Worm (Caenorhabditis elegans) whole organism, L1 larva: ENCODE data around the gene C17F4.11.

Experiments used
- alr-1 ChIP-seq: fragments of 200-800 bp; sonication (Bioruptor generic); optimal IDR thresholded peaks from 2 replicates; lab custom pipeline; 2018; ENCODE audit warnings: borderline replicate concordance, mild to moderate bottlenecking, missing genetic modification characterization, missing compliant biosample characterization
- blmp-1 ChIP-seq: fragments of 150-350 bp; optimal IDR thresholded peaks from 2 replicates; lab custom pipeline; 2014; ENCODE audit warnings: missing biosample characterization, missing genetic modification characterization
- nhr-28 ChIP-seq: fragments of 150-350 bp; optimal IDR thresholded peaks from 2 replicates; lab custom pipeline; 2014; ENCODE audit warnings: missing biosample characterization, missing genetic modification characterization
- unc-98 ChIP-seq: fragments of 200-800 bp; sonication (Bioruptor generic); IDR thresholded peaks from 2 replicates; pipeline ENCODE4 v1.3.6; 2022; ENCODE audit warnings: missing genetic modification characterization, missing compliant biosample characterization
- ztf-11 ChIP-seq, 2 experiments: sonication (generic microtip); optimal IDR thresholded peaks; 2 replicates each; lab custom pipeline; 2016 to 2017; ENCODE audit warnings: missing genetic modification characterization in 2 of 2, missing biosample characterization in 1 of 2, missing compliant biosample characterization in 1 of 2

DNA sequence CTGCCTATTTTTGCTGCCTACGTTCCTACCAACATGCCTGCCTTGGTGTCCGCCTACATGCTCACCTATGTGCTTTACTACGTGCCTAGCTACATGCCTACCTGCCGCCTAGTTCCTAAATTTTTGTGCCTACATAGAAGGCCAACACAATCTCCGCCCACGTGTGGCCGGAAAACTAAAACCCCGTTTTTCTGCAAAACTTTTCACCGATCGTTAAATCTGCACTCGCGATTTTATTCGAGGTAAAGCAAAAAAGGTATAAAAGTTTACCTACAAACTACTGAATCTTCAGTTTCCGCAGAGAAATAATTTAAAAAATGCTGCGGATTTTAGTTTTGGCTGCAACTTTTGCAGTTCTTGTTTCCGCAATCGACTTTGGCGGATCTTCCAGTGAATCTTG lies 12.1 kb downstream of the C17F4.11 start, which contains the start of gene clec-124:
- TF ChIP-seq unc-98 (GFP tag; lab: Robert Waterston, UW) (no peak), alr-1 (tag; lab: Kevin White, UChicago) (no peak), nhr-28 (no peak), blmp-1 (tag; lab: Kevin White, UChicago) (no peak), ztf-11 (tag; optimal IDR thresholded peaks at IDR 0.05; lab: Kevin White, UChicago) (no peak)
